Worm (Caenorhabditis elegans): ENCODE measurements around the gene dsl-7.

DNA sequence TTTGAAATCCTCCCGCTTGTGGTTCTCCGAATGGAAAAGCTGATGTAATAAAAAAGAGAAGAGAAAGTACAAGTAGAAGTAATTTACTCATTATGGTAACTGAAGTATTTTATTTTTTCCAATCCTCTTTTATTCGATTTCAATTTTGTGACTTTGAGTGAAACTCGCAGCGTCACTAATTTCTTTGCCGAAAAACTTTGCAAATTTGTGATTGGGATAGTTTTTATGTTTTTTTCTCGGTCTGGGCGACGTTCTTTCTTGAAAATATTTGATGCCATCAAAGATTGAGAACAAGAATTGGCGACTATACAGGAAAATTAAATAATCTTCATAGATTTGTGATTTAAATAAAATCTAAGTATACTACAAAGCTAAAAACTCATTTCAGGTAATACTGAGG, 6.6 kb downstream of the dsl-7 start, which contains the start of gene far-4:
- TF ChIP-seq elt-1 (tag; optimal IDR thresholded peaks at IDR 0.05) (no peak), nhr-12 (tag; optimal IDR thresholded peaks at IDR 0.05) (no peak), nhr-77 (tag; optimal IDR thresholded peaks at IDR 0.05) (no peak), mml-1 (tag; optimal IDR thresholded peaks at IDR 0.05) (no peak), R02D3.7 (tag; optimal IDR thresholded peaks at IDR 0.05) (no peak), pha-4 (tag; optimal IDR thresholded peaks at IDR 0.05) (no peak), ama-1 (optimal IDR thresholded peaks at IDR 0.05) (no peak), nhr-25 (tag; optimal IDR thresholded peaks at IDR 0.05) (no peak), nhr-28 (tag; optimal IDR thresholded peaks at IDR 0.05) (no peak)
